Worm (Caenorhabditis elegans): ENCODE results near the gene C14B9.2.

C14B9.2 gene

DNA sequence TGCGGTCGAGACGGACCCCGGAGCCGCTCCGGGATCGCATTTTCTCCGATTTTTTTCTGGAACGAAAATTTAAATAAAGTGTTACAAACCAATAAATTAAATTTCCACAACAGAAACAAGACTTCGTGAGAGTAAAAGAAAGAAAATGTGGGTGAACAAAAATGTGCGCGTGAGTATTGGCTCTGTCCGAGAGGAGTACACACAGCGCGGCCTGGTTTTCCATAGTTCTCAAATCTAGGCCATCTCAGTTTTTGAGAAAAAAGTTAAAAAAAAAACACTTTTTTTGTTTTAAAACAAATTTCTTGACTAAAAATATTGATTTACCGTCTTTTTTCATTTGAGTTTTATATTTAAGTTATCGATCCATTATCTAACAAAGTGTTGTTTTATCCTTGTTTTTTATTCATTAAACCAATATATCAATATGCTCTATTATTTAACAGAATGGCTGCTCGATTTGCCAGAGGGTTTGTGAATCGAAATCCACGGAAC is 11.2 kb downstream of the C14B9.2 start, which contains the start of the genes C14B9.8 and mrpl-18:
TSS of gene C14B9.8 (minus strand) at position 56 of the 492 bp plus-strand sequence.
TSS of gene mrpl-18 (plus strand) at position 442 of the 492 bp plus-strand sequence.
- TF ChIP-seq zfp-3 (GFP tag; conservative IDR thresholded peaks at IDR 0.05) = 0 out of 2 replicates have a peak, but pooled peaks have one; percentile 54
- no peak for TF ChIP-seq set-16 (GFP tag; IDR thresholded peaks at IDR 0.05)
- TF ChIP-seq zfp-2 (tag; optimal IDR thresholded peaks at IDR 0.05) = no peak
- no peak for TF ChIP-seq mdt-29 (GFP tag; IDR thresholded peaks at IDR 0.05)
- peak; percentile 10 for TF ChIP-seq T20F7.1 (GFP tag; optimal IDR thresholded peaks at IDR 0.05)
- TF ChIP-seq nhr-41 (GFP tag; IDR thresholded peaks at IDR 0.05) = no peak
- TF ChIP-seq daf-8 (GFP tag; IDR thresholded peaks at IDR 0.05) = no peak
- no peak for TF ChIP-seq attf-4 (tag; optimal IDR thresholded peaks at IDR 0.05)
- no peak for TF ChIP-seq nhr-111 (GFP tag; optimal IDR thresholded peaks at IDR 0.05)
- TF ChIP-seq Y48G9A.11 (GFP tag; IDR thresholded peaks at IDR 0.05) = peak; percentile 76
- TF ChIP-seq dmd-9 (GFP tag; IDR thresholded peaks at IDR 0.05) = peak; percentile 65; the same call in 1 of the 2 replicates
- TF ChIP-seq lin-38 (GFP tag; IDR thresholded peaks at IDR 0.05) = peak; percentile 61
- TF ChIP-seq nhr-48 (tag; optimal IDR thresholded peaks at IDR 0.05) = no peak
- TF ChIP-seq hlh-30 (tag; optimal IDR thresholded peaks at IDR 0.05; ENCODE audit: insufficient read depth) = peak; percentile 76
- TF ChIP-seq ces-1 (GFP tag; optimal IDR thresholded peaks at IDR 0.05) = no peak
- no peak for TF ChIP-seq ctbp-1 (GFP tag; IDR thresholded peaks at IDR 0.05)
- TF ChIP-seq hmg-1.1 (GFP tag; IDR thresholded peaks at IDR 0.05) = peak; percentile 40; the same call in 1 of the 2 replicates
- peak; percentile 4 for TF ChIP-seq F37D6.2 (tag; optimal IDR thresholded peaks at IDR 0.05)
- TF ChIP-seq lsy-2 (tag; optimal IDR thresholded peaks at IDR 0.05) = peak in 1 of 2 experiments; percentile 86
- TF ChIP-seq unc-39 (tag; optimal IDR thresholded peaks at IDR 0.05) = no peak
- TF ChIP-seq madf-9 (GFP tag; conservative IDR thresholded peaks at IDR 0.05) = 0 out of 2 replicates have a peak, but pooled peaks have one; percentile 41
- 0 out of 2 replicates have a peak, but pooled peaks have one; percentile 30 for TF ChIP-seq T26A8.4 (GFP tag; IDR thresholded peaks at IDR 0.05)
- peak; percentile 43 for TF ChIP-seq mep-1 (tag; optimal IDR thresholded peaks at IDR 0.05)
- peak; percentile 40 for TF ChIP-seq dmd-6 (GFP tag; IDR thresholded peaks at IDR 0.05)
- no peak for TF ChIP-seq tag-97 (GFP tag; IDR thresholded peaks at IDR 0.05)
- TF ChIP-seq pqm-1 (tag; optimal IDR thresholded peaks at IDR 0.05) = no peak
- peak; percentile 48 for TF ChIP-seq dpl-1 (GFP tag; optimal IDR thresholded peaks at IDR 0.05)
- no peak for TF ChIP-seq daf-12 (tag; optimal IDR thresholded peaks at IDR 0.05)
- TF ChIP-seq tra-1 (GFP tag; IDR thresholded peaks at IDR 0.05) = no peak
- peak; percentile 53 for TF ChIP-seq dve-1 (tag; optimal IDR thresholded peaks at IDR 0.05; ENCODE audit: insufficient read depth)
- peak; percentile 80 for TF ChIP-seq ZK337.2 (GFP tag; IDR thresholded peaks at IDR 0.05)
- TF ChIP-seq mes-2 (tag; optimal IDR thresholded peaks at IDR 0.05; ENCODE audit: poor library complexity, severe bottlenecking) = peak; percentile 98
- no peak for TF ChIP-seq ceh-62 (tag; optimal IDR thresholded peaks at IDR 0.05)
- no peak for TF ChIP-seq ceh-32 (tag; optimal IDR thresholded peaks at IDR 0.05; ENCODE audit: poor library complexity)
- no peak for TF ChIP-seq lim-7 (GFP tag; IDR thresholded peaks at IDR 0.05)
- no peak for TF ChIP-seq ZK546.5 (tag; optimal IDR thresholded peaks at IDR 0.05)
- no peak for TF ChIP-seq ztf-11 (tag; optimal IDR thresholded peaks at IDR 0.05)
- TF ChIP-seq lir-3 (tag; optimal IDR thresholded peaks at IDR 0.05) = no peak
- no peak for TF ChIP-seq fkh-10 (GFP tag; optimal IDR thresholded peaks at IDR 0.05)
- no peak for TF ChIP-seq mxl-3 (GFP tag; optimal IDR thresholded peaks at IDR 0.05)
- no peak for TF ChIP-seq D1046.2 (GFP tag; IDR thresholded peaks at IDR 0.05)
- TF ChIP-seq nhr-6 (tag; optimal IDR thresholded peaks at IDR 0.05) = peak; percentile 55
- no peak for TF ChIP-seq saeg-2 (GFP tag; IDR thresholded peaks at IDR 0.05)
- no peak for TF ChIP-seq duxl-1 (tag; optimal IDR thresholded peaks at IDR 0.05; ENCODE audit: poor library complexity)
- TF ChIP-seq rbr-2 (tag; optimal IDR thresholded peaks at IDR 0.05) = no peak
- no peak for TF ChIP-seq cey-2 (tag; optimal IDR thresholded peaks at IDR 0.05; ENCODE audit: borderline replicate concordance, insufficient read depth)
- TF ChIP-seq mdl-1 (tag; optimal IDR thresholded peaks at IDR 0.05) = peak in 1 of 2 experiments; percentile 45
- TF ChIP-seq mxl-2 (GFP tag; conservative IDR thresholded peaks at IDR 0.05) = no peak
- TF ChIP-seq unc-130 (GFP tag; optimal IDR thresholded peaks at IDR 0.05) = peak; percentile 79
- TF ChIP-seq ama-1 (optimal IDR thresholded peaks at IDR 0.05) = no peak
